Worm (Caenorhabditis elegans) whole organism, L1 larva: Measurements from ENCODE around the gene dhgd-1.

ENCODE experiments used
- fos-1 ChIP-seq: fragments of 150-350 bp; optimal IDR thresholded peaks from 2 replicates; lab custom pipeline; 2014; ENCODE audit warnings: missing biosample characterization, missing genetic modification characterization
- lin-39 ChIP-seq: fragments of 150-350 bp; optimal IDR thresholded peaks from 2 replicates; lab custom pipeline; 2014; ENCODE audit warnings: missing biosample characterization, missing genetic modification reagents, missing genetic modification characterization
- mep-1 ChIP-seq: fragments of 150-350 bp; optimal IDR thresholded peaks from 2 replicates; lab custom pipeline; 2014; ENCODE audit warnings: missing biosample characterization, missing genetic modification characterization
- nhr-77 ChIP-seq: fragments of 150-350 bp; optimal IDR thresholded peaks from 2 replicates; lab custom pipeline; 2014; ENCODE audit warnings: missing biosample characterization, missing genetic modification characterization
- nhr-85 ChIP-seq: sonication (generic microtip); peaks from one replicate; lab custom pipeline; 2016; ENCODE audit warnings: missing genetic modification characterization, inconsistent platforms, missing compliant biosample characterization
- pag-3 ChIP-seq: sonication (generic microtip); optimal IDR thresholded peaks from 2 replicates; lab custom pipeline; 2017; ENCODE audit warnings: missing genetic modification characterization, mild to moderate bottlenecking, missing compliant biosample characterization, antibody characterized with exemption, borderline replicate concordance; ENCODE audit not compliant: insufficient read depth
- rnt-1 ChIP-seq: sonication (generic microtip); optimal IDR thresholded peaks from 2 replicates; lab custom pipeline; 2016; ENCODE audit warnings: mild to moderate bottlenecking, missing genetic modification characterization, moderate library complexity, missing compliant biosample characterization
- unc-62 ChIP-seq: fragments of 150-350 bp; optimal IDR thresholded peaks from 2 replicates; lab custom pipeline; 2014; ENCODE audit warnings: missing biosample characterization, missing genetic modification reagents, missing genetic modification characterization
- unc-86 ChIP-seq: sonication (generic microtip); optimal IDR thresholded peaks from 2 replicates; lab custom pipeline; 2016; ENCODE audit warnings: missing genetic modification characterization, missing compliant biosample characterization
- vab-15 ChIP-seq: sonication (generic microtip); optimal IDR thresholded peaks from 2 replicates; lab custom pipeline; 2017; ENCODE audit warnings: missing genotype, mild to moderate bottlenecking, missing genetic modification characterization, missing compliant biosample characterization
- zag-1 ChIP-seq: fragments of 150-350 bp; optimal IDR thresholded peaks from 2 replicates; lab custom pipeline; 2014; ENCODE audit warnings: missing biosample characterization, missing genetic modification characterization
- zip-4 ChIP-seq: fragments of 200-800 bp; sonication (Bioruptor generic); optimal IDR thresholded peaks from 2 replicates; lab custom pipeline; 2018; ENCODE audit warnings: mild to moderate bottlenecking, missing genetic modification characterization, moderate library complexity, missing compliant biosample characterization
- ztf-11 ChIP-seq, 2 experiments: sonication (generic microtip); optimal IDR thresholded peaks; 2 replicates each; lab custom pipeline; 2016 to 2017; ENCODE audit warnings: missing genetic modification characterization in 2 of 2, missing biosample characterization in 1 of 2, missing compliant biosample characterization in 1 of 2

DNA sequence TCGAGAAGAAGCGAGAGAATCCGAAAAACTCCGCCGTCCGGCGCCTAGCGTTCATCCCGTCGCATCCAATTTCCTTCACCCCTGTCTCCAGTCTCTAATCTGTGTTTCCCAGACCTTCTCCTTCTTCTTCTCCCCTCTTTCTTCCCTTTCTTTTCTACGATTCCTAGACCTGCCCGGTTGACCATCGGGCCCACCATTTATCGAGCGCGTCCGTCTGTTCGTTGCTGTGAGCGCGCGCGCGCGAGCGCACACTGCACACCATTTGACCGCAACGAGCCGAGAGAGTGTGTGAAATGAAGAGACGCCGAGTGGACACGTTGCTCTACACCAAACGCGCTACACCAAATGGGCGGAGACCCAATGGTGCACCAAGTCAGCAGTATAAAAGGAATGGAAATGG is 14.8 kb downstream of the dhgd-1 start:
- TF ChIP-seq unc-62 (GFP tag; lab: Kevin White, UChicago): no peak
- TF ChIP-seq vab-15: no peak
- no peak for TF ChIP-seq fos-1 (tag; lab: Kevin White, UChicago)
- no peak for TF ChIP-seq nhr-77 (tag; lab: Kevin White, UChicago)
- no peak for TF ChIP-seq unc-86 (tag; lab: Kevin White, UChicago)
- no peak for TF ChIP-seq zag-1 (tag; lab: Kevin White, UChicago)
- TF ChIP-seq lin-39 (tag; lab: Kevin White, UChicago): no peak
- no peak for TF ChIP-seq nhr-85 (tag; lab: Kevin White, UChicago)
- no peak for TF ChIP-seq zip-4
- TF ChIP-seq pag-3 (tag; lab: Kevin White, UChicago): no peak
- TF ChIP-seq mep-1 (tag; lab: Kevin White, UChicago): no peak
- TF ChIP-seq rnt-1 (tag; lab: Kevin White, UChicago): no peak
- no peak for TF ChIP-seq ztf-11 (tag; optimal IDR thresholded peaks at IDR 0.05; lab: Kevin White, UChicago)
